Worm (Caenorhabditis elegans) whole organism, L2 larva: ENCODE data around the gene sre-44.
A peak's percentile ranks its signal among the peaks of the same experiment; 100 is the strongest.

ENCODE experiments used
- C34F6.9 ChIP-seq: fragments of 150-350 bp; optimal IDR thresholded peaks from 2 replicates; lab custom pipeline; 2014; ENCODE audit warnings: missing biosample characterization, missing genetic modification characterization
- F13H6.1 ChIP-seq: sonication (generic microtip); optimal IDR thresholded peaks from 2 replicates; lab custom pipeline; 2016; ENCODE audit warnings: missing genetic modification characterization, missing compliant biosample characterization
- R02D3.7 ChIP-seq: fragments of 150-350 bp; optimal IDR thresholded peaks from 2 replicates; lab custom pipeline; 2014; ENCODE audit warnings: missing biosample characterization, missing genetic modification characterization
- alr-1 ChIP-seq: fragments of 150-350 bp; optimal IDR thresholded peaks from 2 replicates; lab custom pipeline; 2014; ENCODE audit warnings: missing biosample characterization, missing genetic modification characterization
- blmp-1 ChIP-seq: sonication (generic microtip); optimal IDR thresholded peaks from 2 replicates; lab custom pipeline; 2017; ENCODE audit warnings: missing genetic modification characterization, mild to moderate bottlenecking, missing compliant biosample characterization, antibody characterized with exemption, moderate library complexity; ENCODE audit not compliant: insufficient read depth
- ceh-16 ChIP-seq: fragments of 150-350 bp; optimal IDR thresholded peaks from 2 replicates; lab custom pipeline; 2014; ENCODE audit warnings: missing biosample characterization, missing genetic modification characterization
- ceh-82 ChIP-seq: fragments of 150-350 bp; optimal IDR thresholded peaks from 2 replicates; lab custom pipeline; 2014; ENCODE audit warnings: missing biosample characterization, missing genetic modification characterization
- crh-2 ChIP-seq: sonication (generic microtip); optimal IDR thresholded peaks from 2 replicates; lab custom pipeline; 2017; ENCODE audit warnings: missing biosample characterization, missing genetic modification characterization
- egl-27 ChIP-seq: sonication (generic microtip); optimal IDR thresholded peaks from 3 replicates; lab custom pipeline; 2017; ENCODE audit warnings: missing biosample characterization, missing genetic modification reagents, missing genetic modification characterization
- elt-1 ChIP-seq: fragments of 150-350 bp; optimal IDR thresholded peaks from 2 replicates; lab custom pipeline; 2014; ENCODE audit warnings: missing biosample characterization, missing genetic modification characterization
- elt-3 ChIP-seq: sonication (generic microtip); optimal IDR thresholded peaks from 2 replicates; lab custom pipeline; 2017; ENCODE audit warnings: missing biosample characterization, missing genetic modification characterization
- fos-1 ChIP-seq: fragments of 150-350 bp; optimal IDR thresholded peaks from 2 replicates; lab custom pipeline; 2014; ENCODE audit warnings: missing biosample characterization, missing genetic modification characterization
- gmeb-1 ChIP-seq: fragments of 150-350 bp; optimal IDR thresholded peaks from 2 replicates; lab custom pipeline; 2014; ENCODE audit warnings: missing biosample characterization, missing genetic modification characterization
- lin-11 ChIP-seq: fragments of 150-350 bp; sonication (generic microtip); optimal IDR thresholded peaks from 2 replicates; lab custom pipeline; 2014; ENCODE audit warnings: missing biosample characterization, missing genetic modification characterization, inconsistent platforms, mixed read lengths
- lin-13 ChIP-seq: fragments of 150-350 bp; optimal IDR thresholded peaks from 2 replicates; lab custom pipeline; 2014; ENCODE audit warnings: missing biosample characterization, missing genetic modification reagents, missing genetic modification characterization
- lsy-2 ChIP-seq, 2 experiments: fragments of 150-350 bp in 1 of 2; sonication (generic microtip) in 1 of 2; optimal IDR thresholded peaks; 2 replicates each; lab custom pipeline; 2014 to 2017; ENCODE audit warnings: missing biosample characterization in 2 of 2, missing genetic modification characterization in 2 of 2
- mbf-1 ChIP-seq: sonication (generic microtip); optimal IDR thresholded peaks from 2 replicates; lab custom pipeline; 2017; ENCODE audit warnings: missing biosample characterization, missing genetic modification characterization
- nhr-10 ChIP-seq: sonication (generic microtip); optimal IDR thresholded peaks from 2 replicates; lab custom pipeline; 2017; ENCODE audit warnings: missing biosample characterization, missing genetic modification characterization
- nhr-129 ChIP-seq: fragments of 150-350 bp; optimal IDR thresholded peaks from 2 replicates; lab custom pipeline; 2014; ENCODE audit warnings: missing biosample characterization, missing genetic modification characterization
- nhr-21 ChIP-seq: fragments of 150-350 bp; optimal IDR thresholded peaks from 2 replicates; lab custom pipeline; 2014; ENCODE audit warnings: missing biosample characterization, missing genetic modification characterization
- nhr-23 ChIP-seq: fragments of 150-350 bp; optimal IDR thresholded peaks from 2 replicates; lab custom pipeline; 2014; ENCODE audit warnings: missing biosample characterization, missing genetic modification reagents, missing genetic modification characterization
- nhr-25 ChIP-seq: fragments of 150-350 bp; sonication (generic microtip); optimal IDR thresholded peaks from 3 replicates; lab custom pipeline; 2014; ENCODE audit warnings: missing biosample characterization, missing genetic modification characterization
- skn-1 ChIP-seq: sonication (generic microtip); optimal IDR thresholded peaks from 2 replicates; lab custom pipeline; 2017; ENCODE audit warnings: missing biosample characterization, missing genetic modification characterization
- sma-3 ChIP-seq: sonication (generic microtip); optimal IDR thresholded peaks from 2 replicates; lab custom pipeline; 2016; ENCODE audit warnings: missing genetic modification reagents, missing genetic modification characterization, missing compliant biosample characterization
- sma-9 ChIP-seq, 2 experiments: fragments of 150-350 bp in 1 of 2; sonication (generic microtip) in 1 of 2; optimal IDR thresholded peaks; 2 replicates each; lab custom pipeline; 2014 to 2016; ENCODE audit warnings: missing genetic modification characterization in 2 of 2, mild to moderate bottlenecking in 1 of 2, missing biosample characterization in 1 of 2, missing compliant biosample characterization in 1 of 2, missing genetic modification reagents in 1 of 2, moderate library complexity in 1 of 2
- unc-39 ChIP-seq: fragments of 150-350 bp; optimal IDR thresholded peaks from 2 replicates; lab custom pipeline; 2014; ENCODE audit warnings: missing biosample characterization, missing genetic modification characterization
- unc-55 ChIP-seq: fragments of 150-350 bp; sonication (generic microtip); optimal IDR thresholded peaks from 3 replicates; lab custom pipeline; 2014; ENCODE audit warnings: missing biosample characterization, missing genetic modification reagents, missing genetic modification characterization
- unc-62 ChIP-seq: fragments of 150-350 bp; optimal IDR thresholded peaks from 2 replicates; lab custom pipeline; 2014; ENCODE audit warnings: missing biosample characterization, missing genetic modification reagents, missing genetic modification characterization
- zag-1 ChIP-seq: fragments of 150-350 bp; optimal IDR thresholded peaks from 2 replicates; lab custom pipeline; 2014; ENCODE audit warnings: missing biosample characterization, missing genetic modification characterization
- ztf-4 ChIP-seq: fragments of 150-350 bp; optimal IDR thresholded peaks from 2 replicates; lab custom pipeline; 2014; ENCODE audit warnings: missing biosample characterization, missing genetic modification characterization

Gene sre-44

ce11 chrII:13945527-13945926, 3.9 kb upstream of the sre-44 start:
- TF ChIP-seq R02D3.7 (no peak), fos-1 (tag; lab: Kevin White, UChicago) (peak; percentile 3)

ce11 chrII:13951986-13952385, 2.6 kb downstream of the sre-44 start:
- TF ChIP-seq nhr-25 (tag; lab: Kevin White, UChicago): no peak
- TF ChIP-seq lin-13 (GFP tag; lab: Kevin White, UChicago): no peak
- TF ChIP-seq elt-1 (tag; lab: Kevin White, UChicago): no peak
- TF ChIP-seq alr-1 (tag; lab: Kevin White, UChicago): no peak
- no peak for TF ChIP-seq ceh-82 (tag; lab: Kevin White, UChicago)
- no peak for TF ChIP-seq elt-3 (tag; lab: Kevin White, UChicago)
- no peak for TF ChIP-seq egl-27 (tag; lab: Kevin White, UChicago)
- no peak for TF ChIP-seq unc-39 (tag; lab: Kevin White, UChicago)
- TF ChIP-seq R02D3.7: no peak
- TF ChIP-seq mbf-1 (tag; lab: Kevin White, UChicago): no peak
- no peak for TF ChIP-seq nhr-129 (tag; lab: Kevin White, UChicago)

ce11 chrII:13954077-13954476, 4.7 kb downstream of the sre-44 start:
- TF ChIP-seq sma-3 (GFP tag; lab: Kevin White, UChicago): peak; percentile 62
- peak; percentile 78 for TF ChIP-seq fos-1 (tag; lab: Kevin White, UChicago)
- no peak for TF ChIP-seq blmp-1 (tag; lab: Kevin White, UChicago)
- peak; percentile 100 for TF ChIP-seq nhr-129 (tag; lab: Kevin White, UChicago)
- TF ChIP-seq F13H6.1 (tag; lab: Kevin White, UChicago): peak; percentile 29
- peak; percentile 48 for TF ChIP-seq gmeb-1
- TF ChIP-seq C34F6.9 (tag; lab: Kevin White, UChicago): peak; percentile 27
- TF ChIP-seq nhr-25 (tag; lab: Kevin White, UChicago): peak; percentile 54
- TF ChIP-seq lsy-2 (tag; optimal IDR thresholded peaks at IDR 0.05; lab: Kevin White, UChicago): peak in 1 of 2 experiments; percentile 57
- no peak for TF ChIP-seq ceh-16 (tag; lab: Kevin White, UChicago)
- TF ChIP-seq elt-3 (tag; lab: Kevin White, UChicago): no peak
- TF ChIP-seq nhr-23 (tag; lab: Kevin White, UChicago): no peak
- no peak for TF ChIP-seq nhr-10 (tag; lab: Kevin White, UChicago)
- TF ChIP-seq crh-2 (tag; lab: Kevin White, UChicago): peak; percentile 79
- peak; percentile 74 for TF ChIP-seq sma-9 (GFP tag; optimal IDR thresholded peaks at IDR 0.05; lab: Kevin White, UChicago)
- TF ChIP-seq sma-9 (tag; optimal IDR thresholded peaks at IDR 0.05; lab: Kevin White, UChicago): no peak

DNA sequence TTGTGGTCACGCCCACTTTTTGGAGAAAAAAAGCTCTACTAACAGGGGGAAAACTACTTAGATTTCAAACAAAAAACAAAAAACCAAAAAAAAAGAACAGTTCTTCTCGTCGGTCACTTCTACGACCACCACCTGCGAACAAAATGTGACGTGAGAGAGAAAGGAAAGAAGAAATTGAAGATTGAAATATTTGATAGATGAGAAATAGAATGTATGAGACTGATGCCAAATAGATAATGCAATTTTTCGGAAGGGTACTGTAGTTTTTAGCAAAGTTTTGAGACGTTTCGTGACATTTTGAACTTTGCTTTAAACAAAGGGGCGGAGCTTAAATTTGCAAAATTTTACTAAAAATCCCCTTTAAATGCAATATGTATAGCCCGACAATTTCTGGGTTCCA, 5.6 kb downstream of the sre-44 start:
- TF ChIP-seq unc-55 (no peak), fos-1 (tag; lab: Kevin White, UChicago) (peak; percentile 55), sma-9 (GFP tag; optimal IDR thresholded peaks at IDR 0.05; lab: Kevin White, UChicago) (peak; percentile 3), sma-9 (tag; optimal IDR thresholded peaks at IDR 0.05; lab: Kevin White, UChicago) (no peak), F13H6.1 (tag; lab: Kevin White, UChicago) (no peak), blmp-1 (tag; lab: Kevin White, UChicago) (peak; percentile 1), egl-27 (tag; lab: Kevin White, UChicago) (no peak), nhr-21 (tag; lab: Kevin White, UChicago) (no peak), lsy-2 (tag; optimal IDR thresholded peaks at IDR 0.05; lab: Kevin White, UChicago) (peak in 1 of 2 experiments; percentile 57), lin-11 (no peak), unc-62 (GFP tag; lab: Kevin White, UChicago) (no peak)

DNA sequence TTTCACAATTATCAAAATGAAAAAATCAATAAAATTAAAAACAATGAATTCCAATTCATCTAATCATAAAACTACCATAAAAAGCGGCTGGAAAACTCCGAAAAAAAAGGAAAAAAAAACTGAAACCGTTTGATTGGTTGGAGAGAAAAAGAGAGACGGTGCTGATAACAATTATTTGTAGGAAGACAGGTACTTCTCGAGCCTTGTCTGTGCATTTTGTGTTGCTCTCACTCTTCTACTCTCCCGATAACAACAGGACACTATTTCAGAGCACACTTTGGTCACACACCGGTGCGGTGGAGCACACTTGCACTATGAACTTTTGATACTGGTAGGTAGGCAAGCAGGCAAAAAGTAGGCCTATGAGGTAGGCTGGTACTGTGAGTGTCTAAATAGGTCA, 7.1 kb downstream of the sre-44 start:
- TF ChIP-seq gmeb-1 (peak; percentile 38), zag-1 (no peak), nhr-129 (tag; lab: Kevin White, UChicago) (peak; percentile 8), fos-1 (tag; lab: Kevin White, UChicago) (peak; percentile 59), lin-13 (GFP tag; lab: Kevin White, UChicago) (no peak), ztf-4 (tag; lab: Kevin White, UChicago) (no peak), skn-1 (tag; lab: Kevin White, UChicago) (no peak), crh-2 (tag; lab: Kevin White, UChicago) (peak; percentile 29), unc-55 (no peak), sma-9 (GFP tag; optimal IDR thresholded peaks at IDR 0.05; lab: Kevin White, UChicago) (peak; percentile 20), sma-9 (tag; optimal IDR thresholded peaks at IDR 0.05; lab: Kevin White, UChicago) (no peak)
- TF ChIP-seq, all 48 proteins: peak for 5
